Worm (Caenorhabditis elegans): ENCODE data around the gene ZK822.1.

DNA sequence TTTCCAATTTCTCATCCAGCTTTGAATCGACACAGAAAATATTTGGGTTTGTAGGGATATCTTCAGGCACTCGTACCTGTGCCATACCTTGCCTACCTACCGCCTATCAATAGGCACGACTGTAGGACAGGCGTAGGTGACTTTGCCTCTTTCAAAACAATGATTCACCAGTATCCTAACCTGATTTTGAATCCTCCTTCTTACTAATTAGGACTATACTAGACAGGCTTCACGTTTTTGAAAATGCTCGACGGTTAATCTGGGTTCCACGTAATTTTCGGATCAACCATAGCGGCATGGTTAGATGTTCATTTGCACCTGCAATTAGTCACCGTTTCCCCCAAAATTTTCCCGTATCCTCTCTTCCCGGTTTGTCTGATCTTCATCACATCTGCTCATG lies 53.5 kb downstream of the ZK822.1 start:
- TF ChIP-seq ceh-82 (tag; optimal IDR thresholded peaks at IDR 0.05), result no peak
- no peak for TF ChIP-seq unc-55 (GFP tag; optimal IDR thresholded peaks at IDR 0.05)
- no peak for TF ChIP-seq elt-3 (tag; optimal IDR thresholded peaks at IDR 0.05)
- TF ChIP-seq unc-62 (GFP tag; optimal IDR thresholded peaks at IDR 0.05), result no peak
- no peak for TF ChIP-seq lsy-2 (tag; optimal IDR thresholded peaks at IDR 0.05)
- no peak for TF ChIP-seq nhr-12 (tag; optimal IDR thresholded peaks at IDR 0.05)
- TF ChIP-seq blmp-1 (tag; optimal IDR thresholded peaks at IDR 0.05; ENCODE audit: insufficient read depth), result no peak
- no peak for TF ChIP-seq ama-1 (optimal IDR thresholded peaks at IDR 0.05)
- no peak for TF ChIP-seq ztf-4 (tag; optimal IDR thresholded peaks at IDR 0.05)
- TF ChIP-seq R02D3.7 (tag; optimal IDR thresholded peaks at IDR 0.05), result no peak
- no peak for TF ChIP-seq ztf-11 (tag; optimal IDR thresholded peaks at IDR 0.05)

Data from whole organism, L2 larva.